Worm (Caenorhabditis elegans) whole organism, mixed stage, embryonic: ENCODE results near the gene C56C10.4.

Experiments
- bed-3 ChIP-seq: fragments of 200-800 bp; sonication (Bioruptor generic); optimal IDR thresholded peaks from 3 replicates; lab custom pipeline; 2018; ENCODE audit warnings: mild to moderate bottlenecking, missing genetic modification characterization, moderate library complexity, missing compliant biosample characterization
- blmp-1 ChIP-seq: fragments of 150-350 bp; optimal IDR thresholded peaks from 2 replicates; lab custom pipeline; 2014; ENCODE audit warnings: missing biosample characterization, missing genetic modification characterization
- ceh-83 ChIP-seq: fragments of 200-800 bp; sonication (Bioruptor generic); optimal IDR thresholded peaks from 2 replicates; lab custom pipeline; 2018; ENCODE audit warnings: mild to moderate bottlenecking, missing genetic modification characterization, missing compliant biosample characterization
- elt-3 ChIP-seq: fragments of 150-350 bp; optimal IDR thresholded peaks from 2 replicates; lab custom pipeline; 2014; ENCODE audit warnings: missing biosample characterization, missing genetic modification characterization
- lin-13 ChIP-seq: fragments of 150-350 bp; optimal IDR thresholded peaks from 2 replicates; lab custom pipeline; 2014; ENCODE audit warnings: missing biosample characterization, missing genetic modification characterization
- lsy-2 ChIP-seq: fragments of 150-350 bp; optimal IDR thresholded peaks from 2 replicates; lab custom pipeline; 2014; ENCODE audit warnings: missing biosample characterization, missing genetic modification characterization
- mep-1 ChIP-seq: fragments of 150-350 bp; optimal IDR thresholded peaks from 2 replicates; lab custom pipeline; 2017; ENCODE audit warnings: missing biosample characterization, missing genetic modification reagents, missing genetic modification characterization, inconsistent platforms
- nhr-2 ChIP-seq: fragments of 150-350 bp; optimal IDR thresholded peaks from 2 replicates; lab custom pipeline; 2014; ENCODE audit warnings: missing biosample characterization, missing genetic modification characterization
- nhr-237 ChIP-seq: fragments of 150-350 bp; optimal IDR thresholded peaks from 2 replicates; lab custom pipeline; 2014; ENCODE audit warnings: missing biosample characterization, missing genetic modification characterization
- sem-2 ChIP-seq: fragments of 200-800 bp; sonication (Bioruptor generic); optimal IDR thresholded peaks from 2 replicates; lab custom pipeline; 2018; ENCODE audit warnings: mild to moderate bottlenecking, missing genetic modification characterization, missing compliant biosample characterization
- unc-39 ChIP-seq: fragments of 150-350 bp; optimal IDR thresholded peaks from 2 replicates; lab custom pipeline; 2014; ENCODE audit warnings: missing biosample characterization, missing genetic modification characterization
- unc-62 ChIP-seq: fragments of 150-350 bp; optimal IDR thresholded peaks from 2 replicates; lab custom pipeline; 2014; ENCODE audit warnings: missing biosample characterization, missing genetic modification reagents, missing genetic modification characterization
- zip-8 ChIP-seq: fragments of 150-350 bp; optimal IDR thresholded peaks from 2 replicates; lab custom pipeline; 2014; ENCODE audit warnings: missing biosample characterization, missing genetic modification characterization
- ztf-11 ChIP-seq: fragments of 150-350 bp; optimal IDR thresholded peaks from 2 replicates; lab custom pipeline; 2014; ENCODE audit warnings: missing biosample characterization, missing genetic modification characterization

DNA sequence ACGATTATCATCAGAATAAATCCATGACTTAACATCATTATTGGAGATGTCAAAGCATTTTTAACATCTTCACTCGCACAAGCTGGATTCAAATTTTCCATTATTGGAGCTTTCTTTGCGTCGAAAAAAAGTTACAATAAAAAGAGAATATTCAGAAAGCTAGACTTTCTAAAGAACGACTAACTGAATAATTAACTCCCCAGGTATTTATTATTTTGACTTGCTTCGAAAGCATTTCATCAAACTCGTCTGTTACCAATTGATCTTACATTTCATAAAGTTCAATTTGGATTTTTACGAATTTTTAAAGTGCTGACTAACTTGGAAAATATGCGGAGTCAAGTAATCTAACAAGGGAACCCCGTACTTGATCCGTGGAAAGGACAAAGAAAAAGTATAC lies 7.2 kb upstream of the C56C10.4 start, which contains the start of gene sra-29:
- TF ChIP-seq unc-39 (tag; lab: Kevin White, UChicago), result no peak
- TF ChIP-seq nhr-2 (tag; lab: Kevin White, UChicago), result no peak
- TF ChIP-seq zip-8 (tag; lab: Kevin White, UChicago), result no peak
- TF ChIP-seq ceh-83 (GFP tag; lab: Kevin White, UChicago), result no peak
- TF ChIP-seq unc-62 (GFP tag; lab: Kevin White, UChicago), result no peak
- no peak for TF ChIP-seq elt-3 (tag; lab: Kevin White, UChicago)
- TF ChIP-seq lin-13 (tag; lab: Kevin White, UChicago), result no peak
- TF ChIP-seq mep-1 (tag; lab: Kevin White, UChicago), result no peak
- TF ChIP-seq nhr-237 (tag; lab: Kevin White, UChicago), result no peak
- no peak for TF ChIP-seq sem-2
- no peak for TF ChIP-seq ztf-11
- no peak for TF ChIP-seq bed-3 (GFP tag; lab: Kevin White, UChicago)
- TF ChIP-seq lsy-2 (tag; lab: Kevin White, UChicago), result no peak
- no peak for TF ChIP-seq blmp-1
